Worm (Caenorhabditis elegans) whole organism, young adult: ENCODE data around the gene Y55F3C.10.

Experiments
- B0261.1 ChIP-seq: sonication (generic microtip); optimal IDR thresholded peaks from 2 replicates; lab custom pipeline; 2016; ENCODE audit warnings: mild to moderate bottlenecking, missing genetic modification characterization, moderate library complexity, missing compliant biosample characterization
- B0336.3 ChIP-seq: fragments of 200-800 bp; sonication (Bioruptor generic); IDR thresholded peaks from 2 replicates; pipeline ENCODE4 v1.3.6; 2022; ENCODE audit warnings: missing genetic modification characterization, missing compliant biosample characterization
- F23B12.7 ChIP-seq: sonication (generic microtip); optimal IDR thresholded peaks from 2 replicates; lab custom pipeline; 2017; ENCODE audit warnings: missing genetic modification characterization, mild to moderate bottlenecking, missing compliant biosample characterization, antibody characterized with exemption, moderate library complexity; ENCODE audit not compliant: insufficient read depth
- F33H1.4 ChIP-seq: fragments of 200-800 bp; sonication (Bioruptor generic); IDR thresholded peaks from 2 replicates; pipeline ENCODE4 v1.3.6; 2022; ENCODE audit warnings: missing genetic modification reagents, missing genetic modification characterization, missing compliant biosample characterization
- F49E8.2 ChIP-seq: sonication (generic microtip); optimal IDR thresholded peaks from 3 replicates; lab custom pipeline; 2017; ENCODE audit warnings: missing genetic modification characterization, mild to moderate bottlenecking, missing compliant biosample characterization, antibody characterized with exemption, moderate library complexity; ENCODE audit not compliant: insufficient read depth
- F55B11.4 ChIP-seq: sonication (generic microtip); optimal IDR thresholded peaks from 2 replicates; lab custom pipeline; 2016; ENCODE audit warnings: missing compliant biosample characterization, missing genetic modification characterization, borderline replicate concordance; ENCODE audit not compliant: insufficient read depth
- K11D2.4 ChIP-seq: fragments of 200-800 bp; sonication (Bioruptor generic); IDR thresholded peaks from 2 replicates; pipeline ENCODE4 v1.3.6; 2022; ENCODE audit warnings: missing genetic modification reagents, missing genetic modification characterization, missing compliant biosample characterization
- Y53F4B.3 ChIP-seq: fragments of 200-800 bp; sonication (Bioruptor generic); IDR thresholded peaks from 2 replicates; pipeline ENCODE4 v1.3.6; 2022; ENCODE audit warnings: missing genetic modification reagents, missing genetic modification characterization, missing compliant biosample characterization
- akir-1 ChIP-seq: fragments of 200-800 bp; sonication (Bioruptor generic); optimal IDR thresholded peaks from 2 replicates; lab custom pipeline; 2018; ENCODE audit warnings: mild to moderate bottlenecking, missing genetic modification characterization, moderate library complexity, missing compliant biosample characterization
- ama-1 ChIP-seq, 3 experiments: fragments of 150-350 bp in 1 of 3; sonication (generic microtip) in 2 of 3; optimal IDR thresholded peaks; 2 replicates each; lab custom pipeline; 2014 to 2018; ENCODE audit warnings: missing biosample characterization in 2 of 3, missing genetic modification characterization in 2 of 3, missing genetic modification reagents in 2 of 3
- aptf-2 ChIP-seq: fragments of 200-800 bp; sonication (Bioruptor generic); conservative IDR thresholded peaks from 2 replicates; pipeline ENCODE4 v1.3.6; 2022; ENCODE audit warnings: missing genetic modification reagents, missing genetic modification characterization, missing compliant biosample characterization
- aptf-3 ChIP-seq: fragments of 200-800 bp; sonication (Bioruptor generic); IDR thresholded peaks from 2 replicates; pipeline ENCODE4 v1.3.6; 2022; ENCODE audit warnings: missing genetic modification characterization, missing compliant biosample characterization
- bed-1 ChIP-seq: fragments of 200-800 bp; sonication (Bioruptor generic); IDR thresholded peaks from 2 replicates; pipeline ENCODE4 v1.3.6; 2022; ENCODE audit warnings: missing genetic modification reagents, missing genetic modification characterization, missing compliant biosample characterization
- ccch-3 ChIP-seq: fragments of 200-800 bp; sonication (Bioruptor generic); optimal IDR thresholded peaks from 2 replicates; lab custom pipeline; 2018; ENCODE audit warnings: mild to moderate bottlenecking, missing genetic modification characterization, missing compliant biosample characterization
- ceh-79 ChIP-seq: sonication (generic microtip); optimal IDR thresholded peaks from 2 replicates; lab custom pipeline; 2017; ENCODE audit warnings: mild to moderate bottlenecking, missing genetic modification characterization, missing compliant biosample characterization
- ceh-91 ChIP-seq: fragments of 200-800 bp; sonication (Bioruptor generic); IDR thresholded peaks from 2 replicates; pipeline ENCODE4 v1.3.6; 2022; ENCODE audit warnings: missing genetic modification reagents, missing genetic modification characterization, missing compliant biosample characterization
- die-1 ChIP-seq: sonication (generic microtip); optimal IDR thresholded peaks from 2 replicates; lab custom pipeline; 2016; ENCODE audit warnings: missing genotype, mild to moderate bottlenecking, missing genetic modification characterization, missing compliant biosample characterization
- dox-1 ChIP-seq: fragments of 200-800 bp; sonication (Bioruptor generic); IDR thresholded peaks from 2 replicates; pipeline ENCODE4 v1.3.6; 2022; ENCODE audit warnings: missing genetic modification reagents, missing genetic modification characterization, missing compliant biosample characterization
- hlh-12 ChIP-seq: sonication (generic microtip); optimal IDR thresholded peaks from 2 replicates; lab custom pipeline; 2016; ENCODE audit warnings: missing genetic modification characterization, missing compliant biosample characterization
- hlh-26 ChIP-seq: fragments of 200-800 bp; sonication (Bioruptor generic); conservative IDR thresholded peaks from 2 replicates; pipeline ENCODE4 v1.3.6; 2022; ENCODE audit warnings: missing genetic modification reagents, missing genetic modification characterization, missing compliant biosample characterization
- hrde-1 ChIP-seq: sonication (generic microtip); optimal IDR thresholded peaks from 2 replicates; lab custom pipeline; 2016; ENCODE audit warnings: missing genetic modification characterization, mild to moderate bottlenecking, missing compliant biosample characterization, moderate library complexity, missing genotype, missing genetic modification reagents, borderline replicate concordance
- let-526 ChIP-seq: fragments of 200-800 bp; sonication (Bioruptor generic); IDR thresholded peaks from 2 replicates; pipeline ENCODE4 v1.3.6; 2022; ENCODE audit warnings: missing genetic modification reagents, missing genetic modification characterization, missing compliant biosample characterization
- lir-1 ChIP-seq: fragments of 200-800 bp; sonication (Bioruptor generic); conservative IDR thresholded peaks from 2 replicates; pipeline ENCODE4 v1.3.6; 2022; ENCODE audit warnings: missing genetic modification reagents, missing genetic modification characterization, missing compliant biosample characterization
- lsl-1 ChIP-seq: fragments of 200-800 bp; sonication (Bioruptor generic); optimal IDR thresholded peaks from 2 replicates; lab custom pipeline; 2018; ENCODE audit warnings: mild to moderate bottlenecking, missing genetic modification characterization, moderate library complexity, missing compliant biosample characterization
- lsy-27 ChIP-seq: sonication (generic microtip); optimal IDR thresholded peaks from 2 replicates; lab custom pipeline; 2017; ENCODE audit warnings: missing genetic modification characterization, mild to moderate bottlenecking, missing compliant biosample characterization, antibody characterized with exemption, missing genotype, borderline replicate concordance; ENCODE audit not compliant: insufficient read depth
- madf-10 ChIP-seq: sonication (generic microtip); optimal IDR thresholded peaks from 2 replicates; lab custom pipeline; 2016; ENCODE audit warnings: mild to moderate bottlenecking, missing genetic modification characterization, missing compliant biosample characterization
- madf-3 ChIP-seq: fragments of 200-800 bp; sonication (Bioruptor generic); IDR thresholded peaks from 2 replicates; pipeline ENCODE4 v1.3.6; 2022; ENCODE audit warnings: missing genetic modification reagents, missing genetic modification characterization, missing compliant biosample characterization
- madf-6 ChIP-seq: fragments of 200-800 bp; sonication (Bioruptor generic); IDR thresholded peaks from 2 replicates; pipeline ENCODE4 v1.3.6; 2022; ENCODE audit warnings: missing genetic modification reagents, missing genetic modification characterization, missing compliant biosample characterization
- mcd-1 ChIP-seq: fragments of 200-800 bp; sonication (Bioruptor generic); IDR thresholded peaks from 2 replicates; pipeline ENCODE4 v1.3.6; 2022; ENCODE audit warnings: missing genetic modification reagents, missing genetic modification characterization, missing compliant biosample characterization
- mel-28 ChIP-seq: sonication (generic microtip); optimal IDR thresholded peaks from 2 replicates; lab custom pipeline; 2016; ENCODE audit warnings: borderline replicate concordance, mild to moderate bottlenecking, missing genetic modification characterization, missing compliant biosample characterization
- mes-4 ChIP-seq: sonication (generic microtip); optimal IDR thresholded peaks from 2 replicates; lab custom pipeline; 2016; ENCODE audit warnings: missing genotype, missing genetic modification characterization, missing compliant biosample characterization
- mxl-1 ChIP-seq: sonication (generic microtip); optimal IDR thresholded peaks from 2 replicates; lab custom pipeline; 2016; ENCODE audit warnings: missing genetic modification characterization, missing compliant biosample characterization
- nhr-80 ChIP-seq: sonication (generic microtip); optimal IDR thresholded peaks from 2 replicates; lab custom pipeline; 2016; ENCODE audit warnings: missing genetic modification characterization, missing compliant biosample characterization
- nhr-90 ChIP-seq: sonication (generic microtip); optimal IDR thresholded peaks from 2 replicates; lab custom pipeline; 2016; ENCODE audit warnings: missing genotype, mild to moderate bottlenecking, missing genetic modification characterization, missing compliant biosample characterization
- pbrm-1 ChIP-seq: fragments of 200-800 bp; sonication (Bioruptor generic); IDR thresholded peaks from 2 replicates; pipeline ENCODE4 v1.3.6; 2022; ENCODE audit warnings: missing genetic modification reagents, missing genetic modification characterization, missing compliant biosample characterization
- rcor-1 ChIP-seq: fragments of 200-800 bp; sonication (Bioruptor generic); IDR thresholded peaks from 2 replicates; pipeline ENCODE4 v1.3.6; 2022; ENCODE audit warnings: missing genetic modification reagents, missing genetic modification characterization, missing compliant biosample characterization
- rec-8 ChIP-seq, 2 experiments: sonication (generic microtip); optimal IDR thresholded peaks; 2 replicates each; lab custom pipeline; 2016; ENCODE audit warnings: mild to moderate bottlenecking in 2 of 2, missing genetic modification characterization in 2 of 2, missing genetic modification reagents in 2 of 2, missing genotype in 2 of 2, missing biosample characterization in 1 of 2, missing compliant biosample characterization in 1 of 2, moderate library complexity in 1 of 2
- rpc-1 ChIP-seq, 2 experiments: fragments of 150-350 bp in 1 of 2; sonication (generic microtip) in 1 of 2; optimal IDR thresholded peaks; 2 replicates each; lab custom pipeline; 2014 to 2018; ENCODE audit warnings: missing biosample characterization in 1 of 2, missing genetic modification characterization in 1 of 2, missing genetic modification reagents in 1 of 2, missing genotype in 1 of 2
- snpc-4 ChIP-seq, 5 experiments: fragments of 150-350 bp in 1 of 5; sonication (generic microtip) in 4 of 5; optimal IDR thresholded peaks; 2 replicates each; lab custom pipeline; 2014 to 2018; ENCODE audit warnings: missing genetic modification characterization in 5 of 5, missing biosample characterization in 3 of 5, antibody characterized with exemption in 2 of 5, mild to moderate bottlenecking in 2 of 5, missing compliant biosample characterization in 2 of 5, missing genotype in 2 of 5, moderate library complexity in 2 of 5, missing genetic modification reagents in 1 of 5
- tlf-1 ChIP-seq: fragments of 200-800 bp; sonication (Bioruptor generic); optimal IDR thresholded peaks from 2 replicates; lab custom pipeline; 2018; ENCODE audit warnings: mild to moderate bottlenecking, missing genetic modification characterization, missing compliant biosample characterization
- unc-130 ChIP-seq: sonication (generic microtip); optimal IDR thresholded peaks from 2 replicates; lab custom pipeline; 2016; ENCODE audit warnings: missing genetic modification reagents, missing genetic modification characterization, missing compliant biosample characterization
- xnd-1 ChIP-seq: sonication (generic microtip); optimal IDR thresholded peaks from 2 replicates; lab custom pipeline; 2016; ENCODE audit warnings: missing genotype, missing genetic modification reagents, missing genetic modification characterization, missing compliant biosample characterization
- ztf-25 ChIP-seq: fragments of 200-800 bp; sonication (Bioruptor generic); IDR thresholded peaks from 2 replicates; pipeline ENCODE4 v1.3.6; 2022; ENCODE audit warnings: missing genetic modification reagents, missing genetic modification characterization, missing compliant biosample characterization
- ztf-26 ChIP-seq: sonication (generic microtip); optimal IDR thresholded peaks from 2 replicates; lab custom pipeline; 2017; ENCODE audit warnings: missing genetic modification characterization, missing compliant biosample characterization
- ztf-3 ChIP-seq: fragments of 200-800 bp; sonication (Bioruptor generic); optimal IDR thresholded peaks from 2 replicates; lab custom pipeline; 2018; ENCODE audit warnings: mild to moderate bottlenecking, missing genetic modification characterization, missing compliant biosample characterization

Gene Y55F3C.10

ce11 chrIV:682726-683340 lies 36.4 kb downstream of the Y55F3C.10 start (continued):
- TF ChIP-seq madf-10 (tag; lab: Kevin White, UChicago) (peak; percentile 69), F49E8.2 (peak; percentile 36), madf-6 (GFP tag; lab: Robert Waterston, UW) (peak; percentile 44; the same call in 1 of the 2 replicates), akir-1 (GFP tag; lab: Kevin White, UChicago) (peak; percentile 61), ccch-3 (GFP tag; lab: Kevin White, UChicago) (no peak), ztf-25 (peak; percentile 85), rec-8 (tag; optimal IDR thresholded peaks at IDR 0.05; lab: Kevin White, UChicago) (peak; percentile 71 to 73), B0261.1 (tag; lab: Kevin White, UChicago) (peak; percentile 93), aptf-2 (GFP tag; lab: Robert Waterston, UW) (peak; percentile 59; the same call in 1 of the 2 replicates), dox-1 (GFP tag; lab: Robert Waterston, UW) (peak; percentile 86), aptf-3 (GFP tag; lab: Robert Waterston, UW) (0 out of 2 replicates have a peak, but pooled peaks have one; percentile 77), Y53F4B.3 (GFP tag; lab: Robert Waterston, UW) (peak; percentile 22; the same call in 1 of the 2 replicates), mxl-1 (peak; percentile 86), tlf-1 (peak; percentile 48), lsy-27 (no peak), ceh-91 (GFP tag; lab: Robert Waterston, UW) (no peak), die-1 (tag; lab: Kevin White, UChicago) (peak; percentile 85), F23B12.7 (tag; lab: Kevin White, UChicago) (peak; percentile 94), mcd-1 (peak; percentile 77), mes-4 (no peak), hlh-26 (GFP tag; lab: Robert Waterston, UW) (no peak), rpc-1 (optimal IDR thresholded peaks at IDR 0.05; lab: Kevin White, UChicago) (peak; percentile 79), rpc-1 (tag; optimal IDR thresholded peaks at IDR 0.05; lab: Kevin White, UChicago) (peak; percentile 87), mel-28 (no peak), bed-1 (GFP tag; lab: Robert Waterston, UW) (no peak), snpc-4 (GFP tag; optimal IDR thresholded peaks at IDR 0.05; lab: Kevin White, UChicago) (peak; percentile 42), snpc-4 (tag; optimal IDR thresholded peaks at IDR 0.05; lab: Kevin White, UChicago) (no peak), lsl-1 (GFP tag; lab: Kevin White, UChicago) (peak; percentile 33), ceh-79 (tag; lab: Kevin White, UChicago) (peak; percentile 66), lir-1 (GFP tag; lab: Robert Waterston, UW) (peak; percentile 60; the same call in 1 of the 2 replicates), ama-1 (optimal IDR thresholded peaks at IDR 0.05; lab: Kevin White, UChicago) (no peak), ama-1 (GFP tag; optimal IDR thresholded peaks at IDR 0.05; lab: Kevin White, UChicago) (peak in 1 of 2 experiments; percentile 36), nhr-90 (tag; lab: Kevin White, UChicago) (peak; percentile 86), rcor-1 (GFP tag; lab: Robert Waterston, UW) (peak; percentile 73; the same call in 1 of the 2 replicates), F55B11.4 (tag; lab: Kevin White, UChicago) (no peak), ztf-26 (tag; lab: Kevin White, UChicago) (peak; percentile 70), ztf-3 (GFP tag; lab: Kevin White, UChicago) (peak; percentile 41), let-526 (GFP tag; lab: Robert Waterston, UW) (no peak), xnd-1 (tag; lab: Kevin White, UChicago) (no peak), B0336.3 (GFP tag; lab: Robert Waterston, UW) (peak; percentile 69), hlh-12 (peak; percentile 26), madf-3 (no peak), F33H1.4 (GFP tag; lab: Robert Waterston, UW) (0 out of 2 replicates have a peak, but pooled peaks have one; percentile 19), nhr-80 (tag; lab: Kevin White, UChicago) (peak; percentile 35), K11D2.4 (GFP tag; lab: Robert Waterston, UW) (peak; percentile 65; the same call in 1 of the 2 replicates), hrde-1 (no peak), unc-130 (GFP tag; lab: Kevin White, UChicago) (peak; percentile 64), pbrm-1 (GFP tag; lab: Robert Waterston, UW) (peak; percentile 77)
